Worm (Caenorhabditis elegans): ENCODE data around the gene ccm-3.

ce11 chrII:10594312-10594711, 12.8 kb downstream of the ccm-3 start:
- no peak for TF ChIP-seq nhr-28 (tag; optimal IDR thresholded peaks at IDR 0.05)
- TF ChIP-seq nhr-76 (tag; optimal IDR thresholded peaks at IDR 0.05): no peak
- no peak for TF ChIP-seq blmp-1 (tag; optimal IDR thresholded peaks at IDR 0.05)
- no peak for TF ChIP-seq mep-1 (tag; optimal IDR thresholded peaks at IDR 0.05)
- no peak for TF ChIP-seq snpc-4 (tag; optimal IDR thresholded peaks at IDR 0.05)
- no peak for TF ChIP-seq mls-2 (tag; optimal IDR thresholded peaks at IDR 0.05)
